Worm (Caenorhabditis elegans) whole organism, L4 larva: ENCODE results near the gene dhrr-1.

ENCODE experiments used
- F37D6.2 ChIP-seq: sonication (generic microtip); optimal IDR thresholded peaks from 2 replicates; lab custom pipeline; 2016; ENCODE audit warnings: mild to moderate bottlenecking, missing genetic modification characterization, missing compliant biosample characterization
- F44E2.7 ChIP-seq: fragments of 200-800 bp; sonication (Bioruptor generic); IDR thresholded peaks from 2 replicates; pipeline ENCODE4 v2.1.2; 2022; ENCODE audit warnings: missing genetic modification characterization, missing compliant biosample characterization
- aha-1 ChIP-seq: fragments of 150-350 bp; peaks from one replicate; lab custom pipeline; 2014; ENCODE audit warnings: missing biosample characterization, missing genetic modification characterization
- aly-2 ChIP-seq: sonication (generic microtip); optimal IDR thresholded peaks from 2 replicates; lab custom pipeline; 2018; ENCODE audit warnings: missing biosample characterization, missing genetic modification characterization
- ama-1 ChIP-seq: fragments of 150-350 bp; optimal IDR thresholded peaks from 2 replicates; lab custom pipeline; 2014; ENCODE audit warnings: inconsistent platforms, mixed read lengths
- arid-1 ChIP-seq: fragments of 200-800 bp; sonication (Bioruptor generic); conservative IDR thresholded peaks from 2 replicates; pipeline ENCODE4 v1.3.6; 2022; ENCODE audit warnings: missing genetic modification reagents, missing genetic modification characterization, missing compliant biosample characterization
- ces-1 ChIP-seq: fragments of 150-350 bp; sonication (generic microtip); optimal IDR thresholded peaks from 4 replicates; lab custom pipeline; 2014; ENCODE audit warnings: missing biosample characterization, missing genetic modification reagents, missing genetic modification characterization
- ctbp-1 ChIP-seq: fragments of 200-800 bp; sonication (Bioruptor generic); IDR thresholded peaks from 2 replicates; pipeline ENCODE4 v1.3.6; 2022; ENCODE audit warnings: missing genetic modification reagents, missing genetic modification characterization, missing compliant biosample characterization
- daf-12 ChIP-seq: fragments of 150-350 bp; optimal IDR thresholded peaks from 2 replicates; lab custom pipeline; 2014; ENCODE audit warnings: missing biosample characterization, missing genetic modification reagents, missing genetic modification characterization
- daf-8 ChIP-seq: fragments of 200-800 bp; sonication (Bioruptor generic); IDR thresholded peaks from 2 replicates; pipeline ENCODE4 v1.3.6; 2022; ENCODE audit warnings: missing genetic modification characterization, missing compliant biosample characterization
- dmd-6 ChIP-seq: fragments of 200-800 bp; sonication (Bioruptor generic); IDR thresholded peaks from 2 replicates; pipeline ENCODE4 v1.3.6; 2022; ENCODE audit warnings: missing genetic modification reagents, missing genetic modification characterization, missing compliant biosample characterization
- dmd-9 ChIP-seq: fragments of 200-800 bp; sonication (Bioruptor generic); IDR thresholded peaks from 2 replicates; pipeline ENCODE4 v1.3.6; 2022; ENCODE audit warnings: missing genetic modification reagents, missing genetic modification characterization, missing compliant biosample characterization
- dpl-1 ChIP-seq: fragments of 150-350 bp; optimal IDR thresholded peaks from 2 replicates; lab custom pipeline; 2014; ENCODE audit warnings: missing biosample characterization, missing genetic modification reagents, missing genetic modification characterization
- dve-1 ChIP-seq: sonication (generic microtip); optimal IDR thresholded peaks from 2 replicates; lab custom pipeline; 2017; ENCODE audit warnings: antibody characterized with exemption, mild to moderate bottlenecking, missing genetic modification characterization, missing compliant biosample characterization; ENCODE audit not compliant: insufficient read depth
- egl-43 ChIP-seq: fragments of 200-800 bp; sonication (Bioruptor generic); IDR thresholded peaks from 2 replicates; pipeline ENCODE4 v1.3.6; 2022; ENCODE audit warnings: missing genetic modification reagents, missing genetic modification characterization, missing compliant biosample characterization
- fkh-10 ChIP-seq: fragments of 150-350 bp; optimal IDR thresholded peaks from 2 replicates; lab custom pipeline; 2014; ENCODE audit warnings: missing biosample characterization, missing genetic modification reagents, missing genetic modification characterization
- fos-1 ChIP-seq: fragments of 150-350 bp; optimal IDR thresholded peaks from 2 replicates; lab custom pipeline; 2014; ENCODE audit warnings: missing biosample characterization, missing genetic modification characterization
- hif-1 ChIP-seq, 2 experiments: sonication (generic microtip); optimal IDR thresholded peaks; 2 replicates each; lab custom pipeline; 2016 to 2017; ENCODE audit warnings: missing compliant biosample characterization in 2 of 2, missing genetic modification characterization in 2 of 2, missing genetic modification reagents in 2 of 2, missing genotype in 2 of 2, mild to moderate bottlenecking in 1 of 2
- hlh-11 ChIP-seq: fragments of 200-800 bp; sonication (Bioruptor generic); optimal IDR thresholded peaks from 2 replicates; lab custom pipeline; 2018; ENCODE audit warnings: mild to moderate bottlenecking, missing genetic modification characterization, missing compliant biosample characterization
- hlh-30 ChIP-seq: sonication (generic microtip); optimal IDR thresholded peaks from 2 replicates; lab custom pipeline; 2017; ENCODE audit warnings: antibody characterized with exemption, mild to moderate bottlenecking, missing genetic modification characterization, missing compliant biosample characterization; ENCODE audit not compliant: insufficient read depth
- lin-1 ChIP-seq: fragments of 200-800 bp; sonication (Bioruptor generic); IDR thresholded peaks from 2 replicates; pipeline ENCODE4 v1.3.6; 2022; ENCODE audit warnings: missing genetic modification reagents, missing genetic modification characterization, missing compliant biosample characterization
- lin-13 ChIP-seq: fragments of 150-350 bp; optimal IDR thresholded peaks from 2 replicates; lab custom pipeline; 2014; ENCODE audit warnings: missing biosample characterization, missing genetic modification reagents, missing genetic modification characterization
- lin-15B ChIP-seq: fragments of 150-350 bp; sonication (generic microtip); optimal IDR thresholded peaks from 3 replicates; lab custom pipeline; 2014; ENCODE audit warnings: missing biosample characterization, missing genetic modification characterization
- lin-29 ChIP-seq: fragments of 200-800 bp; sonication (Bioruptor generic); IDR thresholded peaks from 2 replicates; pipeline ENCODE4 v1.3.6; 2022; ENCODE audit warnings: missing genetic modification reagents, missing genetic modification characterization, missing compliant biosample characterization
- lin-38 ChIP-seq: fragments of 200-800 bp; sonication (Bioruptor generic); IDR thresholded peaks from 2 replicates; pipeline ENCODE4 v1.3.6; 2022; ENCODE audit warnings: missing genetic modification reagents, missing genetic modification characterization, missing compliant biosample characterization
- lir-3 ChIP-seq: sonication (generic microtip); optimal IDR thresholded peaks from 2 replicates; lab custom pipeline; 2016; ENCODE audit warnings: mild to moderate bottlenecking, missing genetic modification characterization, missing compliant biosample characterization
- lsy-2 ChIP-seq, 2 experiments: fragments of 150-350 bp in 1 of 2; sonication (generic microtip) in 1 of 2; optimal IDR thresholded peaks; 2 replicates each; lab custom pipeline; 2014 to 2017; ENCODE audit warnings: missing biosample characterization in 2 of 2, missing genetic modification characterization in 2 of 2
- madf-9 ChIP-seq: fragments of 200-800 bp; sonication (Bioruptor generic); conservative IDR thresholded peaks from 2 replicates; pipeline ENCODE4 v1.3.6; 2022; ENCODE audit warnings: missing genetic modification reagents, missing genetic modification characterization, missing compliant biosample characterization
- mdl-1 ChIP-seq, 2 experiments: fragments of 150-350 bp in 1 of 2; sonication (generic microtip) in 1 of 2; optimal IDR thresholded peaks; 2 replicates each; lab custom pipeline; 2014 to 2017; ENCODE audit warnings: missing biosample characterization in 2 of 2, missing genetic modification characterization in 2 of 2
- mep-1 ChIP-seq: fragments of 150-350 bp; sonication (generic microtip); optimal IDR thresholded peaks from 3 replicates; lab custom pipeline; 2014; ENCODE audit warnings: missing biosample characterization, missing genetic modification characterization
- mes-2 ChIP-seq: sonication (generic microtip); optimal IDR thresholded peaks from 2 replicates; lab custom pipeline; 2016; ENCODE audit warnings: missing genotype, mild to moderate bottlenecking, missing genetic modification characterization, missing compliant biosample characterization; ENCODE audit not compliant: poor library complexity, severe bottlenecking
- mxl-3 ChIP-seq: fragments of 200-800 bp; sonication (Bioruptor generic); optimal IDR thresholded peaks from 2 replicates; lab custom pipeline; 2018; ENCODE audit warnings: mild to moderate bottlenecking, missing genetic modification characterization, missing compliant biosample characterization
- nhr-11 ChIP-seq: fragments of 150-350 bp; optimal IDR thresholded peaks from 2 replicates; lab custom pipeline; 2014; ENCODE audit warnings: missing biosample characterization, missing genetic modification characterization
- nhr-28 ChIP-seq: fragments of 150-350 bp; optimal IDR thresholded peaks from 2 replicates; lab custom pipeline; 2014; ENCODE audit warnings: missing biosample characterization, missing genetic modification characterization
- nhr-48 ChIP-seq: sonication (generic microtip); optimal IDR thresholded peaks from 2 replicates; lab custom pipeline; 2016; ENCODE audit warnings: mild to moderate bottlenecking, missing genetic modification characterization, missing compliant biosample characterization
- nhr-77 ChIP-seq: fragments of 150-350 bp; optimal IDR thresholded peaks from 2 replicates; lab custom pipeline; 2014; ENCODE audit warnings: missing biosample characterization, missing genetic modification characterization
- pha-4 ChIP-seq, 2 experiments: fragments of 150-350 bp in 1 of 2; fragments of 200-800 bp in 1 of 2; sonication (Bioruptor generic) in 1 of 2; IDR thresholded peaks in 1 of 2; optimal IDR thresholded peaks in 1 of 2; 2 replicates each; pipeline versions ENCODE4 v1.3.6 to Lab custom; 2014 to 2022; ENCODE audit warnings: missing genetic modification characterization in 2 of 2, missing genetic modification reagents in 2 of 2, missing biosample characterization in 1 of 2, missing compliant biosample characterization in 1 of 2
- rbr-2 ChIP-seq: sonication (generic microtip); optimal IDR thresholded peaks from 2 replicates; lab custom pipeline; 2016; ENCODE audit warnings: missing genotype, missing genetic modification characterization, missing compliant biosample characterization
- saeg-2 ChIP-seq: fragments of 200-800 bp; sonication (Bioruptor generic); IDR thresholded peaks from 2 replicates; pipeline ENCODE4 v1.3.6; 2022; ENCODE audit warnings: missing genetic modification reagents, missing genetic modification characterization, missing compliant biosample characterization
- set-16 ChIP-seq: fragments of 200-800 bp; sonication (Bioruptor generic); IDR thresholded peaks from 2 replicates; pipeline ENCODE4 v1.3.6; 2022; ENCODE audit warnings: missing genetic modification reagents, missing genetic modification characterization, missing compliant biosample characterization
- tag-97 ChIP-seq: fragments of 200-800 bp; sonication (Bioruptor generic); IDR thresholded peaks from 2 replicates; pipeline ENCODE4 v1.3.6; 2022; ENCODE audit warnings: missing genetic modification characterization, missing compliant biosample characterization
- unc-130 ChIP-seq: sonication (generic microtip); optimal IDR thresholded peaks from 2 replicates; lab custom pipeline; 2016; ENCODE audit warnings: missing genetic modification reagents, missing genetic modification characterization, missing compliant biosample characterization
- unc-39 ChIP-seq: sonication (generic microtip); optimal IDR thresholded peaks from 2 replicates; lab custom pipeline; 2017; ENCODE audit warnings: missing biosample characterization, missing genetic modification characterization
- unc-62 ChIP-seq, 3 experiments: fragments of 150-350 bp in 1 of 3; sonication (generic microtip); optimal IDR thresholded peaks in 2 of 3; peaks in 1 of 3; 1 replicate in 1 of 3; 2 replicates in 2 of 3; lab custom pipeline; 2014 to 2017; ENCODE audit warnings: missing biosample characterization in 3 of 3, missing genetic modification characterization in 3 of 3, missing genetic modification reagents in 3 of 3, missing genotype in 1 of 3
- vab-7 ChIP-seq: fragments of 200-800 bp; sonication (Bioruptor generic); IDR thresholded peaks from 2 replicates; pipeline ENCODE4 v1.3.6; 2022; ENCODE audit warnings: missing genetic modification reagents, missing genetic modification characterization, missing compliant biosample characterization
- zfp-3 ChIP-seq: fragments of 200-800 bp; sonication (Bioruptor generic); conservative IDR thresholded peaks from 2 replicates; pipeline ENCODE4 v1.3.6; 2022; ENCODE audit warnings: missing genetic modification reagents, missing genetic modification characterization, missing compliant biosample characterization
- zip-11 ChIP-seq: fragments of 200-800 bp; sonication (Bioruptor generic); IDR thresholded peaks from 2 replicates; pipeline ENCODE4 v1.3.6; 2022; ENCODE audit warnings: missing genetic modification characterization, missing compliant biosample characterization
- ztf-11 ChIP-seq: fragments of 150-350 bp; optimal IDR thresholded peaks from 2 replicates; lab custom pipeline; 2014; ENCODE audit warnings: missing biosample characterization, missing genetic modification characterization

Gene dhrr-1

ce11 chrIII:8984412-8984811, 40.0 kb downstream of the dhrr-1 start (continued):
- TF ChIP-seq nhr-48 (tag; lab: Kevin White, UChicago) (no peak), nhr-77 (no peak), dmd-6 (peak; percentile 16; the same call in 1 of the 2 replicates), ama-1 (lab: Kevin White, UChicago) (no peak), rbr-2 (tag; lab: Kevin White, UChicago) (no peak)

- peak; percentile 40; the same call in 1 of the 2 replicates for TF ChIP-seq lin-29
- TF ChIP-seq lir-3 (tag; lab: Kevin White, UChicago) = no peak
- TF ChIP-seq madf-9 = no peak
- TF ChIP-seq vab-7 (GFP tag; lab: Robert Waterston, UW) = 0 out of 2 replicates have a peak, but pooled peaks have one; percentile 15
- no peak for TF ChIP-seq egl-43 (GFP tag; lab: Robert Waterston, UW)
- TF ChIP-seq mxl-3 = peak; percentile 44
- TF ChIP-seq lin-13 (GFP tag; lab: Kevin White, UChicago) = no peak
- TF ChIP-seq fkh-10 (GFP tag; lab: Kevin White, UChicago) = peak; percentile 76
- peak; percentile 19 for TF ChIP-seq nhr-77
- no peak for TF ChIP-seq set-16 (GFP tag; lab: Robert Waterston, UW)
- TF ChIP-seq ces-1 (GFP tag; lab: Kevin White, UChicago) = peak; percentile 15
- peak; percentile 1 for TF ChIP-seq F37D6.2 (tag; lab: Kevin White, UChicago)
- TF ChIP-seq daf-8 (GFP tag; lab: Robert Waterston, UW) = no peak
- TF ChIP-seq daf-12 (tag; lab: Kevin White, UChicago) = no peak
- TF ChIP-seq F44E2.7 (GFP tag; lab: Robert Waterston, UW) = no peak
- no peak for TF ChIP-seq dmd-9
- TF ChIP-seq mes-2 (tag; lab: Kevin White, UChicago) = peak; percentile 8
- no peak for TF ChIP-seq zfp-3
- TF ChIP-seq ctbp-1 (GFP tag; lab: Robert Waterston, UW) = peak; percentile 64; the same call in 1 of the 2 replicates
- no peak for TF ChIP-seq ama-1 (lab: Kevin White, UChicago)
- no peak for TF ChIP-seq unc-39
- TF ChIP-seq unc-130 (GFP tag; lab: Kevin White, UChicago) = no peak
- TF ChIP-seq rbr-2 (tag; lab: Kevin White, UChicago) = peak; percentile 57
- no peak for TF ChIP-seq tag-97 (GFP tag; lab: Robert Waterston, UW)
- TF ChIP-seq dpl-1 = peak; percentile 43
- peak; percentile 68 for TF ChIP-seq nhr-11
- no peak for TF ChIP-seq lin-15B (tag; lab: Kevin White, UChicago)
- TF ChIP-seq hif-1 (tag; optimal IDR thresholded peaks at IDR 0.05; lab: Kevin White, UChicago) = peak in 1 of 2 experiments; percentile 76
- TF ChIP-seq mep-1 (tag; lab: Kevin White, UChicago) = peak; percentile 70
- no peak for TF ChIP-seq zip-11
- peak in 1 of 2 experiments; percentile 92 for TF ChIP-seq unc-62 (GFP tag; optimal IDR thresholded peaks at IDR 0.05 in 1 of 2; lab: Kevin White, UChicago)
- TF ChIP-seq unc-62 (tag; optimal IDR thresholded peaks at IDR 0.05; lab: Kevin White, UChicago) = no peak
- 0 out of 2 replicates have a peak, but pooled peaks have one; percentile 21 for TF ChIP-seq lin-1 (GFP tag; lab: Robert Waterston, UW)
- peak; percentile 59 for TF ChIP-seq hlh-30
- TF ChIP-seq saeg-2 (GFP tag; lab: Robert Waterston, UW) = no peak
- no peak for TF ChIP-seq aly-2 (tag; lab: Kevin White, UChicago)
- TF ChIP-seq dve-1 = peak; percentile 34
- peak; percentile 15; the same call in 1 of the 2 replicates for TF ChIP-seq lin-38 (GFP tag; lab: Robert Waterston, UW)
- TF ChIP-seq hlh-11 (tag; lab: Kevin White, UChicago) = peak; percentile 83
- TF ChIP-seq pha-4 (GFP tag; IDR thresholded peaks at IDR 0.05; lab: Robert Waterston, UW) = no peak
- TF ChIP-seq pha-4 (tag; optimal IDR thresholded peaks at IDR 0.05; lab: Kevin White, UChicago) = no peak
- peak; percentile 98 for TF ChIP-seq aha-1 (tag; lab: Kevin White, UChicago)
- peak; percentile 35 to 83 for TF ChIP-seq lsy-2 (tag; optimal IDR thresholded peaks at IDR 0.05; lab: Kevin White, UChicago)
- TF ChIP-seq mdl-1 (tag; optimal IDR thresholded peaks at IDR 0.05; lab: Kevin White, UChicago) = peak in 1 of 2 experiments; percentile 49
- TF ChIP-seq fos-1 (tag; lab: Kevin White, UChicago) = no peak
- TF ChIP-seq arid-1 (GFP tag; lab: Robert Waterston, UW) = peak; percentile 52; the same call in 1 of the 2 replicates
- no peak for TF ChIP-seq ztf-11 (tag; lab: Kevin White, UChicago)
- peak; percentile 46 for TF ChIP-seq nhr-28 (tag; lab: Kevin White, UChicago)
Measured at ce11 chrIII:8984960-8985359, 40.5 kb downstream of the dhrr-1 start.
